Worm (Caenorhabditis elegans): ENCODE data around the gene Y56A3A.6.

Y56A3A.6 gene

ce11 chrIII:11881549-11881948 is 2.9 kb upstream of the Y56A3A.6 start (continued):
- peak in 1 of 2 experiments; percentile 41 for TF ChIP-seq unc-62 (GFP tag; optimal IDR thresholded peaks at IDR 0.05 in 1 of 2)
- TF ChIP-seq unc-62 (tag; optimal IDR thresholded peaks at IDR 0.05) = no peak

- TF ChIP-seq F44E2.7 (GFP tag; IDR thresholded peaks at IDR 0.05) = no peak
- 0 out of 2 replicates have a peak, but pooled peaks have one; percentile 32 for TF ChIP-seq D1046.2 (GFP tag; IDR thresholded peaks at IDR 0.05)
- TF ChIP-seq Y5F2A.4 (GFP tag; optimal IDR thresholded peaks at IDR 0.05) = no peak
- peak; percentile 55; the same call in 1 of the 2 replicates for TF ChIP-seq dmd-8 (GFP tag; IDR thresholded peaks at IDR 0.05)
- peak in 1 of 2 experiments; percentile 79 for TF ChIP-seq unc-62 (GFP tag; optimal IDR thresholded peaks at IDR 0.05 in 1 of 2)
- TF ChIP-seq unc-62 (tag; optimal IDR thresholded peaks at IDR 0.05) = no peak
- TF ChIP-seq F26F4.8 (GFP tag; conservative IDR thresholded peaks at IDR 0.05) = 0 out of 2 replicates have a peak, but pooled peaks have one; percentile 28
- TF ChIP-seq R02D3.7 (tag; optimal IDR thresholded peaks at IDR 0.05) = no peak
Observed at ce11 chrIII:11876130-11876529, 2.5 kb downstream of the Y56A3A.6 start.

ce11 chrIII:11874242-11874641 is 4.4 kb downstream of the Y56A3A.6 start:
- TF ChIP-seq pha-4 (GFP tag; IDR thresholded peaks at IDR 0.05) (peak; percentile 25; the same call in 1 of the 2 replicates), pha-4 (tag; optimal IDR thresholded peaks at IDR 0.05) (no peak), zip-2 (tag; optimal IDR thresholded peaks at IDR 0.05) (no peak), set-16 (GFP tag; IDR thresholded peaks at IDR 0.05) (peak; percentile 81)

ce11 chrIII:11871617-11872016 is 7.0 kb downstream of the Y56A3A.6 start:
- no peak for TF ChIP-seq Y75B8A.6 (GFP tag; IDR thresholded peaks at IDR 0.05)
- TF ChIP-seq F44E2.7 (GFP tag; IDR thresholded peaks at IDR 0.05) = no peak
- peak; percentile 75; the same call in 1 of the 2 replicates for TF ChIP-seq set-16 (GFP tag; IDR thresholded peaks at IDR 0.05)
- TF ChIP-seq skn-1 (tag; optimal IDR thresholded peaks at IDR 0.05) = no peak
- TF ChIP-seq jun-1 (tag; optimal IDR thresholded peaks at IDR 0.05) = no peak
- no peak for TF ChIP-seq daf-12 (tag; optimal IDR thresholded peaks at IDR 0.05)
- no peak for TF ChIP-seq madf-9 (GFP tag; conservative IDR thresholded peaks at IDR 0.05)

ce11 chrIII:11870009-11870408 is 8.6 kb downstream of the Y56A3A.6 start:
- TF ChIP-seq nhr-6 (tag; optimal IDR thresholded peaks at IDR 0.05) (peak; percentile 91), ZK337.2 (GFP tag; IDR thresholded peaks at IDR 0.05) (peak; percentile 36; the same call in 1 of the 2 replicates), lin-38 (GFP tag; IDR thresholded peaks at IDR 0.05) (peak; percentile 74), mxl-2 (GFP tag; conservative IDR thresholded peaks at IDR 0.05) (no peak), lsy-2 (tag; optimal IDR thresholded peaks at IDR 0.05) (peak; percentile 72 to 91), zip-2 (tag; optimal IDR thresholded peaks at IDR 0.05) (no peak), nhr-42 (GFP tag; IDR thresholded peaks at IDR 0.05) (no peak), mes-2 (tag; optimal IDR thresholded peaks at IDR 0.05; ENCODE audit: poor library complexity, severe bottlenecking) (peak; percentile 97), lir-3 (tag; optimal IDR thresholded peaks at IDR 0.05) (no peak), D1046.2 (GFP tag; IDR thresholded peaks at IDR 0.05) (no peak), T26A8.4 (GFP tag; IDR thresholded peaks at IDR 0.05) (peak; percentile 56; the same call in 1 of the 2 replicates), mxl-3 (GFP tag; optimal IDR thresholded peaks at IDR 0.05) (peak; percentile 85), php-3 (GFP tag; IDR thresholded peaks at IDR 0.05) (0 out of 2 replicates have a peak, but pooled peaks have one; percentile 38), lin-1 (GFP tag; IDR thresholded peaks at IDR 0.05) (0 out of 2 replicates have a peak, but pooled peaks have one; percentile 36), fkh-10 (GFP tag; optimal IDR thresholded peaks at IDR 0.05) (peak; percentile 58), nhr-25 (tag; optimal IDR thresholded peaks at IDR 0.05; ENCODE audit: borderline replicate concordance, insufficient read depth) (no peak), gei-8 (GFP tag; optimal IDR thresholded peaks at IDR 0.05) (peak; percentile 14), dmd-9 (GFP tag; IDR thresholded peaks at IDR 0.05) (0 out of 2 replicates have a peak, but pooled peaks have one; percentile 38), nhr-237 (tag; optimal IDR thresholded peaks at IDR 0.05) (peak; percentile 3), nhr-28 (tag; optimal IDR thresholded peaks at IDR 0.05) (peak; percentile 85), dve-1 (tag; optimal IDR thresholded peaks at IDR 0.05; ENCODE audit: insufficient read depth) (peak; percentile 91), aly-2 (tag; optimal IDR thresholded peaks at IDR 0.05) (no peak), T20F7.1 (GFP tag; optimal IDR thresholded peaks at IDR 0.05) (no peak), nhr-111 (GFP tag; optimal IDR thresholded peaks at IDR 0.05) (no peak), hmg-1.1 (GFP tag; IDR thresholded peaks at IDR 0.05) (peak; percentile 86), ceh-44 (GFP tag; IDR thresholded peaks at IDR 0.05) (peak; percentile 79; the same call in 1 of the 2 replicates), lim-7 (GFP tag; IDR thresholded peaks at IDR 0.05) (no peak), F26F4.8 (GFP tag; conservative IDR thresholded peaks at IDR 0.05) (no peak), hlh-11 (tag; optimal IDR thresholded peaks at IDR 0.05) (peak; percentile 87)

Measured in whole organism, L4 larva.